Worm (Caenorhabditis elegans): Measurements from ENCODE around the gene H10E21.5.

DNA sequence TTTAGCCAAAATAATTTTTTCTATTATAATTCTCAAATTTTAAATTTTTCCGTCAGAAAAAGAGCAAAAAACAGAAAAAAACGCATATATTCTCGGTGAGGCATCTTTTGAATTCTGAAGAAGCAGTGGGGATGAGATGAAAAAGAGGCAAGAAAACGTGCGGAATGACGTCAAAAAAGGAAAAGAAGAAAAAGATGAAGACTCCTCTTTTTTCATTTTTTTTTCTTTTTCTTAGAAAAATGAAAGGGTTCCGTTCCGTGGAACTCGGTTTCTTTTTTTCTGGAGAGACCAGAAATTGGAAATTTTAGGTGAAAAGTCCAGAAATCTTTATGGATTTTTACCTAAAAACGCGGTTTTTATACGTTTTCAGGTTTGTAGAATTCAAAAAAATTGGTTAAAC is 6.6 kb upstream of the H10E21.5 start:
- TF ChIP-seq snpc-4 (tag; optimal IDR thresholded peaks at IDR 0.05) (no peak), tbx-2 (tag; optimal IDR thresholded peaks at IDR 0.05) (no peak), ztf-11 (tag; optimal IDR thresholded peaks at IDR 0.05) (no peak), ceh-16 (tag; optimal IDR thresholded peaks at IDR 0.05) (no peak), ceh-82 (tag; optimal IDR thresholded peaks at IDR 0.05) (no peak)
